Fruit fly (Drosophila melanogaster) whole organism, embryonic: ENCODE data around the gene CG32281.

Source experiments
- Antp ChIP-seq: fragments of 200-800 bp; sonication (Bioruptor generic); optimal IDR thresholded peaks from 3 replicates; lab custom pipeline; 2016; ENCODE audit warnings: missing biosample characterization, missing genetic modification characterization
- Awh ChIP-seq: fragments of 200-800 bp; sonication (Bioruptor generic); IDR thresholded peaks from 2 replicates; pipeline ENCODE4, ENCODE4 v1.3.6; 2022; ENCODE audit warnings: missing biosample characterization, missing genetic modification characterization
- BEAF-32 ChIP-seq: fragments of 200-800 bp; sonication (Bioruptor generic); optimal IDR thresholded peaks from 3 replicates; lab custom pipeline; 2017; ENCODE audit warnings: missing biosample characterization, missing genetic modification characterization, mild to moderate bottlenecking, moderate library complexity, missing genetic modification reagents
- CG10274 ChIP-seq: fragments of 200-800 bp; sonication (Bioruptor generic); optimal IDR thresholded peaks from 3 replicates; lab custom pipeline; 2017; ENCODE audit warnings: missing biosample characterization, mild to moderate bottlenecking, missing genetic modification characterization
- CG10366 ChIP-seq: fragments of 200-800 bp; sonication (Bioruptor generic); IDR thresholded peaks from 2 replicates; pipeline ENCODE4 v1.3.6; 2022; ENCODE audit warnings: missing biosample characterization, missing genetic modification characterization
- CG12104 ChIP-seq: fragments of 200-800 bp; sonication (Bioruptor generic); optimal IDR thresholded peaks from 3 replicates; lab custom pipeline; 2016; ENCODE audit warnings: missing biosample characterization, missing genetic modification characterization
- CG12769 ChIP-seq: fragments of 200-800 bp; sonication (Bioruptor generic); optimal IDR thresholded peaks from 2 replicates; lab custom pipeline; 2019; ENCODE audit warnings: missing biosample characterization, mild to moderate bottlenecking, missing genetic modification characterization, moderate library complexity
- CG13775 ChIP-seq: fragments of 200-800 bp; sonication (Bioruptor generic); optimal IDR thresholded peaks from 3 replicates; lab custom pipeline; 2017; ENCODE audit warnings: missing biosample characterization, mild to moderate bottlenecking, missing genetic modification characterization
- CG13894 ChIP-seq: fragments of 200-800 bp; sonication (Bioruptor generic); optimal IDR thresholded peaks from 3 replicates; lab custom pipeline; 2018; ENCODE audit warnings: missing biosample characterization, mild to moderate bottlenecking, missing genetic modification characterization, moderate library complexity
- CG15696 ChIP-seq: fragments of 200-800 bp; sonication (Bioruptor generic); optimal IDR thresholded peaks from 2 replicates; lab custom pipeline; 2019; ENCODE audit warnings: missing biosample characterization, mild to moderate bottlenecking, missing genetic modification characterization, moderate library complexity
- CG17361 ChIP-seq: fragments of 200-800 bp; sonication (Bioruptor generic); IDR thresholded peaks from 3 replicates; pipeline ENCODE4 v1.3.6; 2022; ENCODE audit warnings: missing biosample characterization, missing genetic modification characterization
- CG2202 ChIP-seq: fragments of 200-800 bp; sonication (Bioruptor generic); optimal IDR thresholded peaks from 2 replicates; lab custom pipeline; 2018; ENCODE audit warnings: missing biosample characterization, mild to moderate bottlenecking, missing genetic modification characterization
- CG31224 ChIP-seq: fragments of 200-800 bp; sonication (Bioruptor generic); IDR thresholded peaks from 2 replicates; pipeline ENCODE4 v1.3.6; 2022; ENCODE audit warnings: missing biosample characterization, missing genetic modification characterization
- CG31365 ChIP-seq: fragments of 200-800 bp; sonication (Bioruptor generic); optimal IDR thresholded peaks from 2 replicates; lab custom pipeline; 2018; ENCODE audit warnings: missing biosample characterization, mild to moderate bottlenecking, missing genetic modification characterization
- CG4820 ChIP-seq: fragments of 200-800 bp; sonication (Bioruptor generic); optimal IDR thresholded peaks from 3 replicates; lab custom pipeline; 2016; ENCODE audit warnings: missing biosample characterization, missing genetic modification characterization
- CG6683 ChIP-seq: fragments of 200-800 bp; sonication (Bioruptor generic); optimal IDR thresholded peaks from 2 replicates; lab custom pipeline; 2017; ENCODE audit warnings: missing biosample characterization, mild to moderate bottlenecking, missing genetic modification characterization, missing genetic modification reagents
- CG6791 ChIP-seq: fragments of 200-800 bp; sonication (Bioruptor generic); IDR thresholded peaks from 3 replicates; pipeline ENCODE4 v1.3.6; 2022; ENCODE audit warnings: missing biosample characterization, missing genetic modification characterization; ENCODE audit not compliant: partially characterized antibody
- CG7372 ChIP-seq: fragments of 200-800 bp; sonication (Bioruptor generic); IDR thresholded peaks from 2 replicates; pipeline ENCODE4 v1.3.6; 2022; ENCODE audit warnings: missing biosample characterization, missing genetic modification characterization
- CG7745 ChIP-seq: fragments of 200-800 bp; sonication (Bioruptor generic); optimal IDR thresholded peaks from 2 replicates; lab custom pipeline; 2018; ENCODE audit warnings: missing biosample characterization, mild to moderate bottlenecking, missing genetic modification characterization, moderate library complexity
- CG7839 ChIP-seq: fragments of 200-800 bp; sonication (Bioruptor generic); optimal IDR thresholded peaks from 3 replicates; lab custom pipeline; 2018; ENCODE audit warnings: missing biosample characterization, mild to moderate bottlenecking, missing genetic modification characterization, moderate library complexity
- Chrac-16 ChIP-seq: fragments of 200-800 bp; sonication (Bioruptor generic); optimal IDR thresholded peaks from 3 replicates; lab custom pipeline; 2016; ENCODE audit warnings: missing biosample characterization, missing genetic modification characterization
- D ChIP-seq, 2 experiments: fragments of 200-800 bp in 1 of 2; fragments of >200 bp in 1 of 2; sonication (Bioruptor generic) in 1 of 2; optimal IDR thresholded peaks; 2 replicates in 1 of 2; 3 replicates in 1 of 2; lab custom pipeline; 2017; ENCODE audit warnings: mild to moderate bottlenecking in 1 of 2, missing biosample characterization in 1 of 2, missing genetic modification characterization in 1 of 2, missing genetic modification reagents in 1 of 2
- Deaf1 ChIP-seq: fragments of 200-800 bp; optimal IDR thresholded peaks from 3 replicates; lab custom pipeline; 2019; ENCODE audit warnings: missing biosample characterization, mild to moderate bottlenecking, missing genetic modification characterization, moderate library complexity
- Elba2 ChIP-seq: fragments of 200-800 bp; sonication (Bioruptor generic); optimal IDR thresholded peaks from 3 replicates; lab custom pipeline; 2016; ENCODE audit warnings: missing biosample characterization, missing genetic modification characterization
- Hr51 ChIP-seq, 2 experiments: fragments of 200-800 bp; sonication (Bioruptor generic); optimal IDR thresholded peaks; 2 replicates in 1 of 2; 3 replicates in 1 of 2; lab custom pipeline; 2016 to 2018; ENCODE audit warnings: missing biosample characterization in 2 of 2, missing genetic modification characterization in 2 of 2, mild to moderate bottlenecking in 1 of 2, moderate library complexity in 1 of 2
- MESR4 ChIP-seq: fragments of 200-800 bp; sonication (Bioruptor generic); optimal IDR thresholded peaks from 2 replicates; lab custom pipeline; 2018; ENCODE audit warnings: missing biosample characterization, mild to moderate bottlenecking, missing genetic modification characterization, moderate library complexity
- MTF-1 ChIP-seq: fragments of 200-800 bp; sonication (Bioruptor generic); optimal IDR thresholded peaks from 2 replicates; lab custom pipeline; 2018; ENCODE audit warnings: missing biosample characterization, mild to moderate bottlenecking, missing genetic modification characterization, borderline replicate concordance
- Mad ChIP-seq: fragments of 200-800 bp; sonication (Bioruptor generic); optimal IDR thresholded peaks from 2 replicates; lab custom pipeline; 2016; ENCODE audit warnings: missing biosample characterization, missing genetic modification characterization
- Max ChIP-seq: fragments of 200-800 bp; sonication (Bioruptor generic); optimal IDR thresholded peaks from 2 replicates; lab custom pipeline; 2016; ENCODE audit warnings: missing biosample characterization, mild to moderate bottlenecking, missing genetic modification characterization
- Oaz ChIP-seq: fragments of 200-800 bp; sonication (Bioruptor generic); IDR thresholded peaks from 2 replicates; pipeline ENCODE4 v1.3.6; 2022; ENCODE audit warnings: missing biosample characterization, missing genetic modification characterization
- Ptx1 ChIP-seq: fragments of 200-800 bp; sonication (Bioruptor generic); IDR thresholded peaks from 2 replicates; pipeline ENCODE4 v1.3.6; 2022; ENCODE audit warnings: missing biosample characterization, missing genetic modification characterization
- Scr ChIP-seq: fragments of 200-800 bp; sonication (Bioruptor generic); IDR thresholded peaks from 2 replicates; pipeline ENCODE4 v1.3.6; 2022; ENCODE audit warnings: missing biosample characterization, missing genetic modification characterization; ENCODE audit not compliant: partially characterized antibody
- bbx ChIP-seq: fragments of 200-800 bp; sonication (Bioruptor generic); IDR thresholded peaks from 2 replicates; pipeline ENCODE4 v1.3.6; 2022; ENCODE audit warnings: missing biosample characterization, missing genetic modification characterization; ENCODE audit not compliant: partially characterized antibody
- cad ChIP-seq: fragments of >200 bp; optimal IDR thresholded peaks from 2 replicates; lab custom pipeline; 2017; ENCODE audit warnings: missing biosample characterization, missing genetic modification characterization
- ems ChIP-seq: fragments of 200-800 bp; sonication (Bioruptor generic); optimal IDR thresholded peaks from 3 replicates; lab custom pipeline; 2016; ENCODE audit warnings: missing biosample characterization, missing genetic modification characterization
- eyg ChIP-seq: fragments of 200-800 bp; sonication (Bioruptor generic); optimal IDR thresholded peaks from 3 replicates; lab custom pipeline; 2016; ENCODE audit warnings: missing biosample characterization, missing genetic modification characterization
- ftz-f1 ChIP-seq: fragments of 200-800 bp; sonication (Bioruptor generic); optimal IDR thresholded peaks from 2 replicates; lab custom pipeline; 2016; ENCODE audit warnings: missing biosample characterization, missing genetic modification characterization
- hth ChIP-seq: fragments of >200 bp; optimal IDR thresholded peaks from 2 replicates; lab custom pipeline; 2017; ENCODE audit warnings: inconsistent platforms
- inv ChIP-seq: fragments of 200-800 bp; sonication (Bioruptor generic); IDR thresholded peaks from 2 replicates; pipeline ENCODE4 v1.3.6; 2022; ENCODE audit warnings: missing biosample characterization, missing genetic modification characterization; ENCODE audit not compliant: partially characterized antibody
- jing ChIP-seq: fragments of 200-800 bp; sonication (Bioruptor generic); optimal IDR thresholded peaks from 2 replicates; lab custom pipeline; 2018; ENCODE audit warnings: missing biosample characterization, mild to moderate bottlenecking, missing genetic modification characterization
- jumu ChIP-seq: fragments of 200-800 bp; sonication (Bioruptor generic); optimal IDR thresholded peaks from 3 replicates; lab custom pipeline; 2016; ENCODE audit warnings: missing biosample characterization, missing genetic modification characterization
- luna ChIP-seq: fragments of 200-800 bp; sonication (Bioruptor generic); optimal IDR thresholded peaks from 2 replicates; lab custom pipeline; 2016; ENCODE audit warnings: missing biosample characterization, missing genetic modification characterization
- mirr ChIP-seq: fragments of 200-800 bp; sonication (Bioruptor generic); optimal IDR thresholded peaks from 3 replicates; lab custom pipeline; 2018; ENCODE audit warnings: missing biosample characterization, mild to moderate bottlenecking, missing genetic modification characterization
- nerfin-1 ChIP-seq: fragments of 200-800 bp; sonication (Bioruptor generic); optimal IDR thresholded peaks from 3 replicates; lab custom pipeline; 2019; ENCODE audit warnings: missing biosample characterization, mild to moderate bottlenecking, missing genetic modification characterization, moderate library complexity
- pfk ChIP-seq: fragments of 200-800 bp; sonication (Bioruptor generic); optimal IDR thresholded peaks from 2 replicates; lab custom pipeline; 2018; ENCODE audit warnings: missing biosample characterization, mild to moderate bottlenecking, missing genetic modification characterization, moderate library complexity
- prd ChIP-seq, 3 experiments: fragments of >200 bp in 2 of 3; fragments of 200-800 bp in 1 of 3; sonication (Bioruptor generic) in 1 of 3; optimal IDR thresholded peaks in 2 of 3; IDR thresholded peaks in 1 of 3; 2 replicates in 2 of 3; 3 replicates in 1 of 3; pipeline versions ENCODE4 v1.3.6 to Lab custom; 2017 to 2022; ENCODE audit warnings: missing biosample characterization in 1 of 3, missing genetic modification characterization in 1 of 3
- scrt ChIP-seq: fragments of 200-800 bp; sonication (Bioruptor generic); optimal IDR thresholded peaks from 2 replicates; lab custom pipeline; 2018; ENCODE audit warnings: missing biosample characterization, mild to moderate bottlenecking, missing genetic modification characterization, moderate library complexity
- sima ChIP-seq: fragments of 200-800 bp; sonication (Bioruptor generic); optimal IDR thresholded peaks from 2 replicates; lab custom pipeline; 2016; ENCODE audit warnings: missing biosample characterization, missing genetic modification characterization
- tio ChIP-seq: fragments of 200-800 bp; sonication (Bioruptor generic); optimal IDR thresholded peaks from 2 replicates; lab custom pipeline; 2017; ENCODE audit warnings: missing biosample characterization, missing genetic modification characterization, inconsistent platforms
- tll ChIP-seq, 2 experiments: fragments of 200-800 bp in 1 of 2; fragments of >200 bp in 1 of 2; sonication (Bioruptor generic) in 1 of 2; optimal IDR thresholded peaks; 2 replicates each; lab custom pipeline; 2017 to 2019; ENCODE audit warnings: missing biosample characterization in 2 of 2, missing genetic modification characterization in 2 of 2, mild to moderate bottlenecking in 1 of 2, moderate library complexity in 1 of 2

The CG32281 gene

DNA sequence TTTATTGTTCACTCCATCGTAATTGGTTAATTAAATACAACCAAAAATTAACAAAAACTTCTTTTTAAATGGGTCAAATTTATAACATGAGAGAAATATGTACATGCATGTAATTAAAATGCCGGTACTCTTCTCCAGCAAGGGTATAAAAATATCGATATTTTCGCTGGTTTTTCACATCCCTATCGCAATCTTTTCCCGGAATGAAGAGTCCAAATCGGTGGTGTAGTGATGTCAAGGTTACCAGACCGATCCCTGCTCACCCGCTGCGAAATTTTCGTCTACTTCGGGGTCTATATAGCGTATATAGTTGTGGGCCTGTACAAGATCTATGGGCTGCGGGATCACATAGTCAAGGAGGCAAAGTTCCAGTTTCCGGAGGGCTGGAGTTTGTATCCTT lies 7.2 kb upstream of the CG32281 start, which contains the start of gene rasp (continued):
- TF ChIP-seq Awh (GFP tag; lab: Robert Waterston, UW), result no peak
- TF ChIP-seq Chrac-16 (GFP tag; lab: Kevin White, UChicago), result no peak
- no peak for TF ChIP-seq CG13775
- no peak for TF ChIP-seq Antp
- no peak for TF ChIP-seq CG7745 (tag; lab: Kevin White, UChicago)
- no peak for TF ChIP-seq CG12104 (GFP tag; lab: Kevin White, UChicago)
- no peak for TF ChIP-seq scrt
- TF ChIP-seq Oaz, result no peak
- peak; percentile 34 for TF ChIP-seq nerfin-1 (tag; lab: Kevin White, UChicago)
- TF ChIP-seq CG17361 (GFP tag; lab: Robert Waterston, UW), result no peak
- peak; percentile 63 for TF ChIP-seq Scr (GFP tag; lab: Robert Waterston, UW)
- TF ChIP-seq prd (optimal IDR thresholded peaks at IDR 0.05; lab: Kevin White, UChicago), result no peak
- TF ChIP-seq prd (GFP tag; IDR thresholded peaks at IDR 0.05; lab: Robert Waterston, UW), result no peak
- TF ChIP-seq CG2202 (tag; lab: Kevin White, UChicago), result no peak
- TF ChIP-seq CG15696, result no peak
- TF ChIP-seq mirr (GFP tag; lab: Kevin White, UChicago), result no peak
- no peak for TF ChIP-seq Hr51 (GFP tag; optimal IDR thresholded peaks at IDR 0.05; lab: Kevin White, UChicago)
- TF ChIP-seq sima, result no peak
- TF ChIP-seq tll (GFP tag; optimal IDR thresholded peaks at IDR 0.05; lab: Kevin White, UChicago), result no peak
- no peak for TF ChIP-seq CG4820 (GFP tag; lab: Kevin White, UChicago)
- no peak for TF ChIP-seq Ptx1 (GFP tag; lab: Robert Waterston, UW)
- no peak for TF ChIP-seq hth
- TF ChIP-seq MESR4, result peak; percentile 48
- no peak for TF ChIP-seq ems (GFP tag; lab: Kevin White, UChicago)
- no peak for TF ChIP-seq CG31365
- no peak for TF ChIP-seq eyg
- no peak for TF ChIP-seq Elba2 (GFP tag; lab: Kevin White, UChicago)
- TF ChIP-seq CG31224 (GFP tag; lab: Robert Waterston, UW), result no peak
- TF ChIP-seq D (optimal IDR thresholded peaks at IDR 0.05; lab: Kevin White, UChicago), result no peak
- no peak for TF ChIP-seq D (GFP tag; optimal IDR thresholded peaks at IDR 0.05; lab: Kevin White, UChicago)
- peak; percentile 63 for TF ChIP-seq BEAF-32
- TF ChIP-seq jumu (GFP tag; lab: Kevin White, UChicago), result no peak
- no peak for TF ChIP-seq pfk (GFP tag; lab: Kevin White, UChicago)
- TF ChIP-seq MTF-1 (GFP tag; lab: Kevin White, UChicago), result no peak
- TF ChIP-seq Mad, result no peak
- no peak for TF ChIP-seq Max
- no peak for TF ChIP-seq inv (GFP tag; lab: Robert Waterston, UW)
- TF ChIP-seq CG12769, result no peak
- TF ChIP-seq bbx (GFP tag; lab: Robert Waterston, UW), result peak; percentile 45; the same call in 1 of the 2 replicates
- TF ChIP-seq jing (GFP tag; lab: Kevin White, UChicago), result no peak
- no peak for TF ChIP-seq CG7839 (tag; lab: Kevin White, UChicago)
- no peak for TF ChIP-seq CG10366
- TF ChIP-seq CG10274 (GFP tag; lab: Kevin White, UChicago), result no peak
- TF ChIP-seq CG13894 (tag; lab: Kevin White, UChicago), result no peak
- TF ChIP-seq tio (GFP tag; lab: Kevin White, UChicago), result no peak
- no peak for TF ChIP-seq CG6683 (GFP tag; lab: Kevin White, UChicago)
- peak; percentile 41 for TF ChIP-seq ftz-f1
- no peak for TF ChIP-seq Deaf1
- no peak for TF ChIP-seq CG7372 (GFP tag; lab: Robert Waterston, UW)
- TF ChIP-seq CG6791 (GFP tag; lab: Robert Waterston, UW), result no peak
- TF ChIP-seq cad (GFP tag; lab: Kevin White, UChicago), result no peak
- no peak for TF ChIP-seq luna (GFP tag; lab: Kevin White, UChicago)
